Worm (Caenorhabditis elegans): ENCODE data around the gene rack-1.

DNA sequence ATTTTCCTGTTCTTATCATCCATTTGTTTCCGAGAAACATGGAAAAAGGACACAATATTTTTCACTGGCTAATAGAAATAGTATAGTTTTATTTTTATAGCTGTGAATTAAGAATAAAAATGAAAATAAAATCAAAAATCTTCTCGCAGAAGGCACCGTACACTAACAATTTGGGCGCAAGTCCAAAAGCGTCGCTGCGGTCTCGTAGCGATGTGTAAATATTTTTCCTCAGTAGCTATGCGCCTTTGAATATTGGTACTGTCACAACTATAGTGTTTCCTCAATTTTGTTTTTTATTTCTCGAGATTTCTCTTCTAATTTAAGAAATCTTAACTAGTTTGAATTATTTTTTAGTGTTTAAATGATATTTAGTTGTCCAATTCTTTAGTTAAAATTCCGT, 19.4 kb upstream of the rack-1 start:
- TF ChIP-seq R02D3.7 (tag; optimal IDR thresholded peaks at IDR 0.05) (no peak), unc-62 (GFP tag; optimal IDR thresholded peaks at IDR 0.05) (no peak), snpc-4 (tag; optimal IDR thresholded peaks at IDR 0.05) (no peak), sma-3 (GFP tag; optimal IDR thresholded peaks at IDR 0.05) (no peak)

Data from whole organism, L2 larva.